Worm (Caenorhabditis elegans) whole organism, late embryonic: ENCODE data around the gene ada-2.

Experiments used
- C08G9.2 ChIP-seq: sonication (generic microtip); optimal IDR thresholded peaks from 2 replicates; lab custom pipeline; 2016; ENCODE audit warnings: mild to moderate bottlenecking, missing genetic modification characterization, moderate library complexity, missing compliant biosample characterization
- K09A11.1 ChIP-seq: sonication (generic microtip); optimal IDR thresholded peaks from 2 replicates; lab custom pipeline; 2017; ENCODE audit warnings: antibody characterized with exemption, mild to moderate bottlenecking, missing genetic modification characterization, missing compliant biosample characterization; ENCODE audit not compliant: insufficient read depth
- ahr-1 ChIP-seq: sonication (generic microtip); optimal IDR thresholded peaks from 2 replicates; lab custom pipeline; 2016; ENCODE audit warnings: missing genetic modification characterization, missing compliant biosample characterization
- ceh-14 ChIP-seq: sonication (generic microtip); optimal IDR thresholded peaks from 2 replicates; lab custom pipeline; 2016; ENCODE audit warnings: missing genotype, missing genetic modification characterization, missing compliant biosample characterization
- ceh-18 ChIP-seq: sonication (generic microtip); optimal IDR thresholded peaks from 2 replicates; lab custom pipeline; 2016; ENCODE audit warnings: missing genetic modification characterization, missing compliant biosample characterization
- ceh-19 ChIP-seq: fragments of 200-800 bp; sonication (Bioruptor generic); optimal IDR thresholded peaks from 2 replicates; lab custom pipeline; 2018; ENCODE audit warnings: mild to moderate bottlenecking, missing genetic modification characterization, missing compliant biosample characterization
- ceh-2 ChIP-seq: sonication (generic microtip); optimal IDR thresholded peaks from 2 replicates; lab custom pipeline; 2016; ENCODE audit warnings: missing genotype, missing genetic modification characterization, missing compliant biosample characterization
- ceh-22 ChIP-seq: sonication (generic microtip); optimal IDR thresholded peaks from 2 replicates; lab custom pipeline; 2017; ENCODE audit warnings: missing biosample characterization, missing genetic modification characterization
- ceh-31 ChIP-seq: sonication (generic microtip); optimal IDR thresholded peaks from 2 replicates; lab custom pipeline; 2016; ENCODE audit warnings: missing genetic modification characterization, missing compliant biosample characterization
- ceh-34 ChIP-seq: sonication (generic microtip); optimal IDR thresholded peaks from 2 replicates; lab custom pipeline; 2016; ENCODE audit warnings: mild to moderate bottlenecking, missing genetic modification characterization, missing compliant biosample characterization
- ceh-45 ChIP-seq: fragments of 200-800 bp; sonication (Bioruptor generic); IDR thresholded peaks from 2 replicates; pipeline ENCODE4 v1.3.6; 2022; ENCODE audit warnings: missing genetic modification reagents, missing genetic modification characterization, missing compliant biosample characterization
- ceh-48 ChIP-seq: sonication (generic microtip); optimal IDR thresholded peaks from 2 replicates; lab custom pipeline; 2016; ENCODE audit warnings: missing genetic modification characterization, inconsistent platforms, missing compliant biosample characterization
- che-1 ChIP-seq: sonication (generic microtip); optimal IDR thresholded peaks from 2 replicates; lab custom pipeline; 2016; ENCODE audit warnings: mild to moderate bottlenecking, missing genetic modification characterization, missing compliant biosample characterization
- elt-4 ChIP-seq: sonication (generic microtip); optimal IDR thresholded peaks from 2 replicates; lab custom pipeline; 2016; ENCODE audit warnings: missing genetic modification characterization, missing compliant biosample characterization
- eyg-1 ChIP-seq: sonication (generic microtip); optimal IDR thresholded peaks from 2 replicates; lab custom pipeline; 2016; ENCODE audit warnings: missing genotype, missing genetic modification characterization, missing compliant biosample characterization
- fkh-6 ChIP-seq: sonication (generic microtip); optimal IDR thresholded peaks from 2 replicates; lab custom pipeline; 2016; ENCODE audit warnings: missing genetic modification characterization, missing compliant biosample characterization
- hlh-30 ChIP-seq: sonication (generic microtip); optimal IDR thresholded peaks from 2 replicates; lab custom pipeline; 2017; ENCODE audit warnings: antibody characterized with exemption, missing genetic modification characterization, missing compliant biosample characterization; ENCODE audit not compliant: insufficient read depth
- hlh-6 ChIP-seq: sonication (generic microtip); optimal IDR thresholded peaks from 2 replicates; lab custom pipeline; 2016; ENCODE audit warnings: missing genotype, missing genetic modification characterization, missing compliant biosample characterization
- lim-6 ChIP-seq: sonication (generic microtip); optimal IDR thresholded peaks from 2 replicates; lab custom pipeline; 2016; ENCODE audit warnings: missing genetic modification characterization, missing compliant biosample characterization
- madf-2 ChIP-seq: sonication (generic microtip); optimal IDR thresholded peaks from 2 replicates; lab custom pipeline; 2017; ENCODE audit warnings: missing genetic modification characterization, missing compliant biosample characterization
- mec-3 ChIP-seq: sonication (generic microtip); optimal IDR thresholded peaks from 2 replicates; lab custom pipeline; 2016; ENCODE audit warnings: borderline replicate concordance, missing genetic modification characterization, missing compliant biosample characterization
- nfya-1 ChIP-seq: sonication (generic microtip); optimal IDR thresholded peaks from 2 replicates; lab custom pipeline; 2017; ENCODE audit warnings: missing genetic modification characterization, mild to moderate bottlenecking, missing compliant biosample characterization, antibody characterized with exemption, moderate library complexity
- nhr-232 ChIP-seq: sonication (generic microtip); optimal IDR thresholded peaks from 2 replicates; lab custom pipeline; 2016; ENCODE audit warnings: missing genetic modification characterization, missing compliant biosample characterization
- npax-4 ChIP-seq: sonication (generic microtip); optimal IDR thresholded peaks from 2 replicates; lab custom pipeline; 2016; ENCODE audit warnings: missing genetic modification characterization, missing compliant biosample characterization
- pax-1 ChIP-seq: fragments of 150-350 bp; optimal IDR thresholded peaks from 2 replicates; lab custom pipeline; 2014; ENCODE audit warnings: missing biosample characterization, missing genetic modification characterization
- pqm-1 ChIP-seq: sonication (generic microtip); optimal IDR thresholded peaks from 2 replicates; lab custom pipeline; 2016; ENCODE audit warnings: missing genetic modification characterization, missing compliant biosample characterization
- pros-1 ChIP-seq: fragments of 150-350 bp; optimal IDR thresholded peaks from 2 replicates; lab custom pipeline; 2014; ENCODE audit warnings: missing biosample characterization, missing genetic modification reagents, missing genetic modification characterization
- rnt-1 ChIP-seq: sonication (generic microtip); optimal IDR thresholded peaks from 2 replicates; lab custom pipeline; 2016; ENCODE audit warnings: missing genetic modification characterization, missing compliant biosample characterization
- sdc-2 ChIP-seq: sonication (generic microtip); optimal IDR thresholded peaks from 2 replicates; lab custom pipeline; 2016; ENCODE audit warnings: missing genotype, missing genetic modification characterization, missing compliant biosample characterization
- sox-2 ChIP-seq: fragments of 200-800 bp; sonication (Bioruptor generic); IDR thresholded peaks from 2 replicates; pipeline ENCODE4 v1.3.6; 2022; ENCODE audit warnings: missing genetic modification reagents, missing genetic modification characterization, missing compliant biosample characterization
- syd-9 ChIP-seq: sonication (generic microtip); optimal IDR thresholded peaks from 2 replicates; lab custom pipeline; 2016; ENCODE audit warnings: mild to moderate bottlenecking, missing genetic modification characterization, moderate library complexity, missing compliant biosample characterization
- tbx-2 ChIP-seq: sonication (generic microtip); optimal IDR thresholded peaks from 2 replicates; lab custom pipeline; 2016; ENCODE audit warnings: missing genetic modification characterization, missing compliant biosample characterization
- ttx-3 ChIP-seq: sonication (generic microtip); optimal IDR thresholded peaks from 2 replicates; lab custom pipeline; 2016; ENCODE audit warnings: missing genetic modification reagents, missing genetic modification characterization, missing compliant biosample characterization
- unc-42 ChIP-seq: sonication (generic microtip); optimal IDR thresholded peaks from 2 replicates; lab custom pipeline; 2016; ENCODE audit warnings: missing genotype, missing genetic modification characterization, missing compliant biosample characterization
- unc-55 ChIP-seq: sonication (generic microtip); optimal IDR thresholded peaks from 2 replicates; lab custom pipeline; 2017; ENCODE audit warnings: missing biosample characterization, missing genetic modification reagents, missing genetic modification characterization

Gene ada-2

ce11 chrII:7208184-7208583, 43.9 kb upstream of the ada-2 start, which contains the start of gene dhs-7:
TSS of gene dhs-7 (minus strand) at chrII:7208460.
- TF ChIP-seq ceh-45 (GFP tag; lab: Robert Waterston, UW) (no peak), sdc-2 (tag; lab: Kevin White, UChicago) (no peak), ceh-34 (tag; lab: Kevin White, UChicago) (no peak)

ce11 chrII:7210187-7210586, 41.9 kb upstream of the ada-2 start, which contains the start of gene E04F6.15:
TSS of gene E04F6.15 (minus strand) at chrII:7210287.
- TF ChIP-seq hlh-30 (tag; lab: Kevin White, UChicago) = no peak
- TF ChIP-seq ceh-22 (tag; lab: Kevin White, UChicago) = no peak
- no peak for TF ChIP-seq pqm-1
- no peak for TF ChIP-seq lim-6 (tag; lab: Kevin White, UChicago)
- TF ChIP-seq ceh-14 = no peak
- no peak for TF ChIP-seq syd-9 (tag; lab: Kevin White, UChicago)
- no peak for TF ChIP-seq ceh-19 (GFP tag; lab: Kevin White, UChicago)

ce11 chrII:7211280-7211679, 40.8 kb upstream of the ada-2 start, which contains the start of gene E04F6.8:
TSS of gene E04F6.8 (minus strand) at chrII:7211380.
- TF ChIP-seq mec-3 (tag; lab: Kevin White, UChicago) = no peak
- TF ChIP-seq eyg-1 (tag; lab: Kevin White, UChicago) = no peak
- TF ChIP-seq pros-1 (tag; lab: Kevin White, UChicago) = no peak
- no peak for TF ChIP-seq lim-6 (tag; lab: Kevin White, UChicago)
- no peak for TF ChIP-seq che-1 (tag; lab: Kevin White, UChicago)
- no peak for TF ChIP-seq C08G9.2 (tag; lab: Kevin White, UChicago)

- TF ChIP-seq ceh-18 = no peak
- no peak for TF ChIP-seq unc-42 (tag; lab: Kevin White, UChicago)
- no peak for TF ChIP-seq hlh-6 (tag; lab: Kevin White, UChicago)
- TF ChIP-seq sox-2 (GFP tag; lab: Robert Waterston, UW) = no peak
- no peak for TF ChIP-seq ceh-48 (tag; lab: Kevin White, UChicago)
- TF ChIP-seq ceh-31 (tag; lab: Kevin White, UChicago) = no peak
- TF ChIP-seq ahr-1 (tag; lab: Kevin White, UChicago) = no peak
Observed at ce11 chrII:7212059-7212458, 40.0 kb upstream of the ada-2 start, which contains the start of gene E04F6.9. TSS of gene E04F6.9 (minus strand) at chrII:7212159.

ce11 chrII:7217047-7217446, 35.0 kb upstream of the ada-2 start, which contains the start of gene E04F6.10:
TSS of gene E04F6.10 (minus strand) at chrII:7217147.
- TF ChIP-seq ceh-2 (tag; lab: Kevin White, UChicago) (no peak), nfya-1 (no peak), ceh-22 (tag; lab: Kevin White, UChicago) (no peak), pax-1 (tag; lab: Kevin White, UChicago) (no peak), unc-55 (GFP tag; lab: Kevin White, UChicago) (no peak)

- TF ChIP-seq rnt-1 (tag; lab: Kevin White, UChicago) (no peak), npax-4 (tag; lab: Kevin White, UChicago) (no peak), ceh-45 (GFP tag; lab: Robert Waterston, UW) (no peak), ttx-3 (tag; lab: Kevin White, UChicago) (no peak), tbx-2 (no peak), che-1 (tag; lab: Kevin White, UChicago) (no peak), unc-55 (GFP tag; lab: Kevin White, UChicago) (no peak), mec-3 (tag; lab: Kevin White, UChicago) (no peak), lim-6 (tag; lab: Kevin White, UChicago) (no peak), nhr-232 (tag; lab: Kevin White, UChicago) (no peak), elt-4 (tag; lab: Kevin White, UChicago) (no peak), hlh-30 (tag; lab: Kevin White, UChicago) (no peak), K09A11.1 (tag; lab: Kevin White, UChicago) (no peak), madf-2 (no peak), fkh-6 (tag; lab: Kevin White, UChicago) (no peak), sdc-2 (tag; lab: Kevin White, UChicago) (no peak)
- TF ChIP-seq, all 69 proteins: peak for 0
Observed at ce11 chrII:7224074-7224473, 28.0 kb upstream of the ada-2 start.
